Worm (Caenorhabditis elegans) whole organism, young adult: Measurements from ENCODE around the gene zyg-11.

Experiments
- F33H1.4 ChIP-seq: fragments of 200-800 bp; sonication (Bioruptor generic); IDR thresholded peaks from 2 replicates; pipeline ENCODE4 v1.3.6; 2022; ENCODE audit warnings: missing genetic modification reagents, missing genetic modification characterization, missing compliant biosample characterization
- F55B11.4 ChIP-seq: sonication (generic microtip); optimal IDR thresholded peaks from 2 replicates; lab custom pipeline; 2016; ENCODE audit warnings: missing compliant biosample characterization, missing genetic modification characterization, borderline replicate concordance; ENCODE audit not compliant: insufficient read depth
- Y79H2A.3 ChIP-seq: fragments of 200-800 bp; sonication (Bioruptor generic); conservative IDR thresholded peaks from 2 replicates; pipeline ENCODE4 v1.3.6; 2022; ENCODE audit warnings: missing genetic modification reagents, missing genetic modification characterization, missing compliant biosample characterization
- bed-1 ChIP-seq: fragments of 200-800 bp; sonication (Bioruptor generic); IDR thresholded peaks from 2 replicates; pipeline ENCODE4 v1.3.6; 2022; ENCODE audit warnings: missing genetic modification reagents, missing genetic modification characterization, missing compliant biosample characterization
- ceh-91 ChIP-seq: fragments of 200-800 bp; sonication (Bioruptor generic); IDR thresholded peaks from 2 replicates; pipeline ENCODE4 v1.3.6; 2022; ENCODE audit warnings: missing genetic modification reagents, missing genetic modification characterization, missing compliant biosample characterization
- efl-1 ChIP-seq: fragments of 150-350 bp; optimal IDR thresholded peaks from 2 replicates; lab custom pipeline; 2014; ENCODE audit warnings: missing biosample characterization, missing genetic modification reagents, missing genetic modification characterization
- egrh-3 ChIP-seq: fragments of 200-800 bp; sonication (Bioruptor generic); IDR thresholded peaks from 2 replicates; pipeline ENCODE4 v1.3.6; 2022; ENCODE audit warnings: missing genetic modification reagents, missing genetic modification characterization, missing compliant biosample characterization
- ets-4 ChIP-seq: fragments of 200-800 bp; sonication (Bioruptor generic); optimal IDR thresholded peaks from 2 replicates; lab custom pipeline; 2018; ENCODE audit warnings: mild to moderate bottlenecking, missing genetic modification characterization, missing compliant biosample characterization
- lag-1 ChIP-seq: fragments of 200-800 bp; sonication (Bioruptor generic); IDR thresholded peaks from 2 replicates; pipeline ENCODE4 v1.3.6; 2022; ENCODE audit warnings: missing genetic modification reagents, missing genetic modification characterization, missing compliant biosample characterization
- nfya-1 ChIP-seq: sonication (generic microtip); optimal IDR thresholded peaks from 2 replicates; lab custom pipeline; 2017; ENCODE audit warnings: antibody characterized with exemption, missing compliant biosample characterization, missing genetic modification characterization, borderline replicate concordance; ENCODE audit not compliant: insufficient read depth
- pha-4 ChIP-seq: fragments of 150-350 bp; sonication (generic microtip); optimal IDR thresholded peaks from 2 replicates; lab custom pipeline; 2014; ENCODE audit warnings: missing biosample characterization, missing genetic modification reagents, missing genetic modification characterization
- snpc-4 ChIP-seq, 5 experiments: fragments of 150-350 bp in 1 of 5; sonication (generic microtip) in 4 of 5; optimal IDR thresholded peaks; 2 replicates each; lab custom pipeline; 2014 to 2018; ENCODE audit warnings: missing genetic modification characterization in 5 of 5, missing biosample characterization in 3 of 5, antibody characterized with exemption in 2 of 5, mild to moderate bottlenecking in 2 of 5, missing compliant biosample characterization in 2 of 5, missing genotype in 2 of 5, moderate library complexity in 2 of 5, missing genetic modification reagents in 1 of 5
- unc-130 ChIP-seq: sonication (generic microtip); optimal IDR thresholded peaks from 2 replicates; lab custom pipeline; 2016; ENCODE audit warnings: missing genetic modification reagents, missing genetic modification characterization, missing compliant biosample characterization

- TF ChIP-seq F33H1.4 (GFP tag; lab: Robert Waterston, UW) (no peak), bed-1 (GFP tag; lab: Robert Waterston, UW) (no peak), lag-1 (no peak), nfya-1 (tag; lab: Kevin White, UChicago) (no peak), ets-4 (no peak), unc-130 (GFP tag; lab: Kevin White, UChicago) (no peak), F55B11.4 (no peak), pha-4 (no peak), efl-1 (GFP tag; lab: Kevin White, UChicago) (no peak), Y79H2A.3 (no peak), snpc-4 (GFP tag; optimal IDR thresholded peaks at IDR 0.05; lab: Kevin White, UChicago) (no peak), snpc-4 (tag; optimal IDR thresholded peaks at IDR 0.05; lab: Kevin White, UChicago) (no peak), egrh-3 (GFP tag; lab: Robert Waterston, UW) (no peak), ceh-91 (GFP tag; lab: Robert Waterston, UW) (no peak)
These were observed 27.3 kb upstream of the zyg-11 start for ce11 chrII:7990192-7990591.
